Worm (Caenorhabditis elegans): ENCODE measurements around the gene F16F9.1.

ce11 chrX:8457314-8457713, 11.1 kb downstream of the F16F9.1 start, which contains the start of gene F16F9.3:
- TF ChIP-seq elt-3 (tag; optimal IDR thresholded peaks at IDR 0.05) (no peak), mab-5 (tag; optimal IDR thresholded peaks at IDR 0.05) (no peak), lsy-2 (tag; optimal IDR thresholded peaks at IDR 0.05) (no peak), pha-4 (tag; optimal IDR thresholded peaks at IDR 0.05) (no peak), unc-39 (tag; optimal IDR thresholded peaks at IDR 0.05) (no peak), mep-1 (tag; optimal IDR thresholded peaks at IDR 0.05) (no peak)
